Fruit fly (Drosophila melanogaster) whole organism: ENCODE data around the gene CG4860.

Experiments used
- CG8478 ChIP-seq: fragments of >200 bp; optimal IDR thresholded peaks from 2 replicates; lab custom pipeline; 2018; ENCODE audit warnings: inconsistent platforms
- Dll ChIP-seq: fragments of >200 bp; optimal IDR thresholded peaks from 2 replicates; lab custom pipeline; 2017
- pan ChIP-seq: fragments of >200 bp; optimal IDR thresholded peaks from 2 replicates; lab custom pipeline; 2017
- psq ChIP-seq: fragments of >200 bp; optimal IDR thresholded peaks from 2 replicates; lab custom pipeline; 2017
- usp ChIP-seq: fragments of >200 bp; optimal IDR thresholded peaks from 2 replicates; lab custom pipeline; 2017; ENCODE audit warnings: missing biosample characterization, missing genetic modification characterization, mixed read lengths

- TF ChIP-seq psq (lab: Kevin White, UChicago) (no peak), CG8478 (lab: Kevin White, UChicago) (no peak), Dll (lab: Kevin White, UChicago) (no peak), usp (GFP tag; lab: Kevin White, UChicago) (no peak), pan (lab: Kevin White, UChicago) (no peak)
Measured at dm6 chr3R:12196100-12196499, 25.2 kb downstream of the CG4860 start.
